Worm (Caenorhabditis elegans) whole organism, L3 larva: ENCODE results near the gene C02F5.5.

Experiments
- ama-1 ChIP-seq: fragments of 150-350 bp; optimal IDR thresholded peaks from 2 replicates; lab custom pipeline; 2018
- ceh-16 ChIP-seq: sonication (generic microtip); optimal IDR thresholded peaks from 2 replicates; lab custom pipeline; 2017; ENCODE audit warnings: missing biosample characterization, missing genetic modification characterization
- daf-12 ChIP-seq: fragments of 150-350 bp; optimal IDR thresholded peaks from 2 replicates; lab custom pipeline; 2014; ENCODE audit warnings: missing biosample characterization, missing genetic modification reagents, missing genetic modification characterization
- egl-5 ChIP-seq: fragments of 150-350 bp; optimal IDR thresholded peaks from 2 replicates; lab custom pipeline; 2017; ENCODE audit warnings: missing biosample characterization, missing genetic modification reagents, missing genetic modification characterization, inconsistent platforms
- fkh-10 ChIP-seq: sonication (generic microtip); optimal IDR thresholded peaks from 2 replicates; lab custom pipeline; 2017; ENCODE audit warnings: missing biosample characterization, missing genetic modification reagents, missing genetic modification characterization
- mdl-1 ChIP-seq: fragments of 150-350 bp; optimal IDR thresholded peaks from 2 replicates; lab custom pipeline; 2014; ENCODE audit warnings: missing biosample characterization, missing genetic modification characterization
- nhr-12 ChIP-seq: fragments of 150-350 bp; optimal IDR thresholded peaks from 2 replicates; lab custom pipeline; 2014; ENCODE audit warnings: missing biosample characterization, missing genetic modification characterization
- nhr-25 ChIP-seq: sonication (generic microtip); optimal IDR thresholded peaks from 2 replicates; lab custom pipeline; 2017; ENCODE audit warnings: missing biosample characterization, missing genetic modification characterization
- nhr-77 ChIP-seq: fragments of 150-350 bp; optimal IDR thresholded peaks from 2 replicates; lab custom pipeline; 2014; ENCODE audit warnings: missing biosample characterization, missing genetic modification characterization
- pha-4 ChIP-seq: fragments of 150-350 bp; optimal IDR thresholded peaks from 2 replicates; lab custom pipeline; 2014; ENCODE audit warnings: missing biosample characterization, missing genetic modification reagents, missing genetic modification characterization
- snpc-4 ChIP-seq: fragments of 150-350 bp; optimal IDR thresholded peaks from 2 replicates; lab custom pipeline; 2014; ENCODE audit warnings: missing biosample characterization, missing genetic modification characterization

ce11 chrIII:8216224-8216623, 19.8 kb upstream of the C02F5.5 start, which contains the start of gene unc-86:
- TF ChIP-seq mdl-1 (tag; lab: Kevin White, UChicago) (no peak), pha-4 (no peak), ama-1 (lab: Kevin White, UChicago) (no peak), nhr-12 (no peak), nhr-77 (tag; lab: Kevin White, UChicago) (no peak), fkh-10 (GFP tag; lab: Kevin White, UChicago) (no peak), ceh-16 (tag; lab: Kevin White, UChicago) (no peak), nhr-25 (tag; lab: Kevin White, UChicago) (no peak), snpc-4 (tag; lab: Kevin White, UChicago) (no peak), egl-5 (tag; lab: Kevin White, UChicago) (no peak), daf-12 (tag; lab: Kevin White, UChicago) (no peak)
